Fruit fly (Drosophila melanogaster): ENCODE data around the gene CG43732.

CG43732 gene

dm6 chr3R:18983614-18984185 lies 33.7 kb downstream of the CG43732 start, which contains the start of the genes snRNP-U1-C and gukh (continued):
- TF ChIP-seq MTF-1 (GFP tag; optimal IDR thresholded peaks at IDR 0.05; ENCODE audit: borderline replicate concordance) (no peak), Dip3 (GFP tag; optimal IDR thresholded peaks at IDR 0.05) (peak; percentile 43), CG31365 (tag; optimal IDR thresholded peaks at IDR 0.05) (peak; percentile 18), gt (GFP tag; IDR thresholded peaks at IDR 0.05) (peak; percentile 12; the same call in 1 of the 2 replicates), Eip74EF (GFP tag; optimal IDR thresholded peaks at IDR 0.05) (peak in 1 of 2 experiments; percentile 46), CG4282 (GFP tag; optimal IDR thresholded peaks at IDR 0.05) (peak; percentile 66), shn (GFP tag; optimal IDR thresholded peaks at IDR 0.05) (peak; percentile 35), CG33213 (GFP tag; optimal IDR thresholded peaks at IDR 0.05) (peak; percentile 52), sim (GFP tag; IDR thresholded peaks at IDR 0.05) (0 out of 2 replicates have a peak, but pooled peaks have one; percentile 24), tx (GFP tag; optimal IDR thresholded peaks at IDR 0.05) (peak; percentile 2), CG1529 (GFP tag; optimal IDR thresholded peaks at IDR 0.05) (peak; percentile 52), fu2 (GFP tag; optimal IDR thresholded peaks at IDR 0.05) (peak; percentile 5), twi (tag; optimal IDR thresholded peaks at IDR 0.05) (peak; percentile 66), sens (GFP tag) (peak; percentile 58), Mes4 (GFP tag; optimal IDR thresholded peaks at IDR 0.05) (no peak), sima (GFP tag; optimal IDR thresholded peaks at IDR 0.05) (no peak), Hr39 (optimal IDR thresholded peaks at IDR 0.05) (no peak), Opbp (GFP tag; IDR thresholded peaks at IDR 0.05; ENCODE audit: partially characterized antibody) (peak; percentile 57; the same call in 2 of the 3 replicates), run (tag; optimal IDR thresholded peaks at IDR 0.05) (peak; percentile 55), CG7745 (tag; optimal IDR thresholded peaks at IDR 0.05) (no peak), Atf-2 (GFP tag; optimal IDR thresholded peaks at IDR 0.05) (no peak), onecut (GFP tag; IDR thresholded peaks at IDR 0.05) (peak; percentile 67), CG8765 (GFP tag; IDR thresholded peaks at IDR 0.05) (peak; percentile 40), CG12769 (tag; optimal IDR thresholded peaks at IDR 0.05) (peak; percentile 91), Optix (GFP tag; IDR thresholded peaks at IDR 0.05) (peak; percentile 86), D19B (GFP tag; optimal IDR thresholded peaks at IDR 0.05) (peak; percentile 41), CG14050 (GFP tag; IDR thresholded peaks at IDR 0.05) (peak; percentile 70), CG10321 (GFP tag; IDR thresholded peaks at IDR 0.05) (peak; percentile 25; the same call in 1 of the 2 replicates), D (optimal IDR thresholded peaks at IDR 0.05) (no peak), D (GFP tag; optimal IDR thresholded peaks at IDR 0.05) (peak; percentile 53), unpg (GFP tag; optimal IDR thresholded peaks at IDR 0.05) (peak; percentile 87), Hand (GFP tag; optimal IDR thresholded peaks at IDR 0.05) (peak; percentile 56), dysf (GFP tag; IDR thresholded peaks at IDR 0.05) (peak; percentile 84), chinmo (GFP tag; IDR thresholded peaks at IDR 0.05; ENCODE audit: partially characterized antibody) (peak; percentile 53; the same call in 1 of the 4 replicates), CG10274 (GFP tag; optimal IDR thresholded peaks at IDR 0.05) (no peak), CG1792 (GFP tag; optimal IDR thresholded peaks at IDR 0.05) (no peak), inv (GFP tag; IDR thresholded peaks at IDR 0.05; ENCODE audit: partially characterized antibody) (peak; percentile 53), Usf (GFP tag; optimal IDR thresholded peaks at IDR 0.05) (peak; percentile 14), Sin3A (optimal IDR thresholded peaks at IDR 0.05) (peak; percentile 63), gcm (GFP tag; optimal IDR thresholded peaks at IDR 0.05) (peak; percentile 69), HLH54F (GFP tag; optimal IDR thresholded peaks at IDR 0.05) (peak; percentile 44), pfk (GFP tag; optimal IDR thresholded peaks at IDR 0.05) (peak; percentile 6), CG15269 (tag; optimal IDR thresholded peaks at IDR 0.05) (peak; percentile 86), nerfin-1 (tag; optimal IDR thresholded peaks at IDR 0.05) (peak; percentile 59), CG9817 (tag; optimal IDR thresholded peaks at IDR 0.05) (peak; percentile 89), chn (GFP tag; optimal IDR thresholded peaks at IDR 0.05) (peak; percentile 31), pros (GFP tag; optimal IDR thresholded peaks at IDR 0.05) (no peak), rib (GFP tag; IDR thresholded peaks at IDR 0.05) (peak; percentile 35; the same call in 1 of the 2 replicates), CG30403 (GFP tag; optimal IDR thresholded peaks at IDR 0.05) (peak; percentile 73), Kr (GFP tag; optimal IDR thresholded peaks at IDR 0.05) (no peak), otp (GFP tag; IDR thresholded peaks at IDR 0.05) (peak; percentile 75; the same call in 2 of the 3 replicates)
